Worm (Caenorhabditis elegans): Measurements from ENCODE around the gene glr-4.

The glr-4 gene

ce11 chrII:7810162-7810868 is 16.2 kb upstream of the glr-4 start:
- TF ChIP-seq nhr-90 (tag; optimal IDR thresholded peaks at IDR 0.05) (no peak), ceh-79 (tag; optimal IDR thresholded peaks at IDR 0.05) (no peak), F52B5.7 (tag; optimal IDR thresholded peaks at IDR 0.05) (no peak), F10E7.11 (tag; optimal IDR thresholded peaks at IDR 0.05) (no peak), rcor-1 (GFP tag; IDR thresholded peaks at IDR 0.05) (no peak), tbp1 (GFP tag; optimal IDR thresholded peaks at IDR 0.05) (no peak), unc-62 (GFP tag; optimal IDR thresholded peaks at IDR 0.05) (no peak)

- TF ChIP-seq lsl-1 (GFP tag; optimal IDR thresholded peaks at IDR 0.05): no peak
- TF ChIP-seq madf-8 (GFP tag; conservative IDR thresholded peaks at IDR 0.05): no peak
- TF ChIP-seq F33H1.4 (GFP tag; IDR thresholded peaks at IDR 0.05): no peak
- no peak for TF ChIP-seq repo-1 (tag; optimal IDR thresholded peaks at IDR 0.05)
- no peak for TF ChIP-seq chd-7 (tag; optimal IDR thresholded peaks at IDR 0.05)
- TF ChIP-seq madf-3 (GFP tag; IDR thresholded peaks at IDR 0.05): no peak
- no peak for TF ChIP-seq ztf-26 (tag; optimal IDR thresholded peaks at IDR 0.05)
- TF ChIP-seq dpl-1 (GFP tag; optimal IDR thresholded peaks at IDR 0.05): no peak
- no peak for TF ChIP-seq ceh-27 (GFP tag; optimal IDR thresholded peaks at IDR 0.05)
- no peak for TF ChIP-seq let-607 (tag; optimal IDR thresholded peaks at IDR 0.05)
- no peak for TF ChIP-seq unc-130 (GFP tag; optimal IDR thresholded peaks at IDR 0.05)
- no peak for TF ChIP-seq him-1 (tag; optimal IDR thresholded peaks at IDR 0.05)
- TF ChIP-seq ccch-3 (GFP tag; optimal IDR thresholded peaks at IDR 0.05): no peak
- TF ChIP-seq pbrm-1 (GFP tag; IDR thresholded peaks at IDR 0.05): no peak
- no peak for TF ChIP-seq lin-54 (GFP tag; optimal IDR thresholded peaks at IDR 0.05)
- TF ChIP-seq nhr-27 (tag; optimal IDR thresholded peaks at IDR 0.05): no peak
Observed at ce11 chrII:7809358-7809914, 15.3 kb upstream of the glr-4 start.

ce11 chrII:7808950-7809349 is 14.8 kb upstream of the glr-4 start:
- TF ChIP-seq cebp-1 (GFP tag; IDR thresholded peaks at IDR 0.05): no peak
- peak; percentile 58 for TF ChIP-seq cebp-1 (tag; optimal IDR thresholded peaks at IDR 0.05)
- peak; percentile 41 for TF ChIP-seq ztf-22 (GFP tag; optimal IDR thresholded peaks at IDR 0.05)
- no peak for TF ChIP-seq him-1 (tag; optimal IDR thresholded peaks at IDR 0.05)
- no peak for TF ChIP-seq gei-17 (GFP tag; optimal IDR thresholded peaks at IDR 0.05)
- TF ChIP-seq nfya-2 (GFP tag; IDR thresholded peaks at IDR 0.05): no peak
- TF ChIP-seq pha-4 (tag; optimal IDR thresholded peaks at IDR 0.05): peak; percentile 37
- no peak for TF ChIP-seq athp-1 (tag; optimal IDR thresholded peaks at IDR 0.05)
- peak; percentile 99 for TF ChIP-seq nhr-80 (tag; optimal IDR thresholded peaks at IDR 0.05)
- TF ChIP-seq ets-4 (GFP tag; optimal IDR thresholded peaks at IDR 0.05): peak; percentile 69
- TF ChIP-seq lin-40 (tag; optimal IDR thresholded peaks at IDR 0.05): peak; percentile 12
- peak; percentile 87 for TF ChIP-seq hmg-1.2 (GFP tag; IDR thresholded peaks at IDR 0.05)
- TF ChIP-seq attf-5 (GFP tag; optimal IDR thresholded peaks at IDR 0.05): peak; percentile 1
- TF ChIP-seq madf-10 (tag; optimal IDR thresholded peaks at IDR 0.05): peak; percentile 3
- peak; percentile 5 for TF ChIP-seq tbp1 (GFP tag; optimal IDR thresholded peaks at IDR 0.05)
- TF ChIP-seq let-607 (tag; optimal IDR thresholded peaks at IDR 0.05): peak; percentile 59 to 61
- no peak for TF ChIP-seq nhr-90 (tag; optimal IDR thresholded peaks at IDR 0.05)
- peak; percentile 59; the same call in 1 of the 2 replicates for TF ChIP-seq B0336.3 (GFP tag; IDR thresholded peaks at IDR 0.05)
